Fruit fly (Drosophila melanogaster) whole organism, larva: ENCODE data around the gene Rpn11.

ENCODE experiments used
- noc ChIP-seq: fragments of 200-800 bp; sonication (Bioruptor generic); optimal IDR thresholded peaks from 3 replicates; lab custom pipeline; 2019; ENCODE audit warnings: missing biosample characterization, mild to moderate bottlenecking, missing genetic modification characterization, moderate library complexity

Gene Rpn11

DNA sequence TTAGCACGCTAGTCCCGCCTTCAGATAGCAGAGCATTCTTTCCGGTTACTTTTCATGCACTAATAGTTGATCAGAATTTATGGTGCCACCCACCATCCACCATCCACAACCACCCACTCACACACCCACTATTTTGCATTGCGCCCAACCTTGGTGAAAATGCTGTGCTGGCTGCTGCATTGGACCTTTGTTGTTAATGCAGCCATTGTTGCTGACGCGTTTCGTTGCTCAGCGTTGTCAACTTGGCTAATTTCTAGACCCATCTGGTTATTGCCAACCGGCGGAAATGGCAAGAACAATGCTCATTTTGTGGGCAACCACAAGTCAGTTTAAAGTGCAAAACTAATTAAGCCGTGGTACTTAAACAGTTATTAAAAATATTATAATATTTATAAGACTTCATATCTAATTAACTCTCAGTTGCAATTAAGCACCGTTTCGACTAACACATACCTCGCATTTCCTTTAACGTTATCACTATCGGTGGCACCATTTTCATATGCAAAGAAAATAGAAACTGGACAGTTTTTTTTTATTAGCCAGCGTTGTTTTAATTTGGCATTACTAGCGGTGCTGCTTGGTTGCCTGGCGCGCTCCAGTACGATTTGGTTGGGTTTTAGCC is 29.2 kb upstream of the Rpn11 start:
- TF ChIP-seq noc (tag; lab: Kevin White, UChicago) = no peak

dm6 chr2L:5086905-5087522 is 27.4 kb upstream of the Rpn11 start:
- peak; percentile 77 for TF ChIP-seq noc (tag; lab: Kevin White, UChicago)

dm6 chr2L:5085561-5085960 is 26.0 kb upstream of the Rpn11 start:
- peak; percentile 46 for TF ChIP-seq noc (tag; lab: Kevin White, UChicago)

dm6 chr2L:5084586-5085257 is 25.1 kb upstream of the Rpn11 start:
- peak; percentile 76 for TF ChIP-seq noc (tag; lab: Kevin White, UChicago)

dm6 chr2L:5080225-5080867 is 20.8 kb upstream of the Rpn11 start:
- peak; percentile 19 for TF ChIP-seq noc (tag; lab: Kevin White, UChicago)

dm6 chr2L:5079200-5079599 is 19.6 kb upstream of the Rpn11 start:
- TF ChIP-seq noc (tag; lab: Kevin White, UChicago) = no peak

- no peak for TF ChIP-seq noc (tag; lab: Kevin White, UChicago)
Observed at dm6 chr2L:5072357-5072756, 12.8 kb upstream of the Rpn11 start.

- peak; percentile 20 for TF ChIP-seq noc (tag; lab: Kevin White, UChicago)
Observed at dm6 chr2L:5070797-5071579, 11.4 kb upstream of the Rpn11 start, which contains the start of gene RpL37A. TSS of gene RpL37A (plus strand) at chr2L:5070957.

DNA sequence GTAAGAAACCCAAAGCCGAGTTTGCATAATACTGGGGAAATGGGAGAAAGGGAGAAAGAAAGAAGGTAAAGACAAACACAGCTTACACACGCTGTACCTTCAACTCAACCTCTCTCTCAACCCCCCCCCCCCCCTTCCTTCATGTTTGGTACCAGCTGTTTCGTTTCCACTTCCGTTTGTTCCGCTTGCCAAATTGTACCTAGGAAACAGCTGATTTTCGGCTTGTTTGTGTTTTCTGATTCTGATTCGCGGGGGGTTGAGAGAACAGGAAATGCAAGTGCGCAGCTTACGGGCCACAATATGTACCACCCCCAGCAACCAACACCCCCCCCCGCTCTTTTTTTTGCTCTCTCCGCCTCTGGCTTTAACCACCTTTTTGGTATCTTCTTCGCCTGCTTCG is 4.3 kb upstream of the Rpn11 start:
- no peak for TF ChIP-seq noc (tag; lab: Kevin White, UChicago)

DNA sequence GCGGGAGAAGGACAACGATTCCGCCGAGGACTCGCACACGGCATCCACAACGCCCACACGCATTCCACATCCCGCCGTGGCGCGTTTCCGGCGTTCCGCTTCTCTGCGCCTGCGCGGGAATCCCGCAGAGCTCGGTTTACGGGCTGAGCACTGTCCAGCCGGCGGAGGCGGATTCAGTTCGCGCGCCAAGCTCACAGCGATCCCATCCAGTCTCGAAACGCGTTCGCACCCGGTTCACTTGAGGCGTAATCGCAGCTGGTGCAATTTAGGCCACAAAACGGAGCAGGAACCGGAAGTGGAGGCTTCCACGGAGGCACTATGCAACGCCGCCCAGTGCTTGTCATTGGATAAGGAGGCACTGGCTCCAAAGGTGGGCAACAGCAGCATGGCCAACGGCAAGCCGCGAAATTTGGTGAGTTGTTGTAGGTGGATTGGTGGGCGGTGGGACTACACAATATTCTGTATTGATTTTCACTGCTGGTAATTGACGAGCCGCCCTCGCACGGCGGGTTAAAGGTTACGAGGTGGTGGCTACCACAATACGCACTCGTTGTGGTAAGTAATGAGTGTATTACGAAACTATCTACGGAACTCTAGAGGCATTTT is 3.3 kb upstream of the Rpn11 start:
- TF ChIP-seq noc (tag; lab: Kevin White, UChicago) = no peak

dm6 chr2L:5060952-5061478 is 1.4 kb upstream of the Rpn11 start:
- peak; percentile 90 for TF ChIP-seq noc (tag; lab: Kevin White, UChicago)

DNA sequence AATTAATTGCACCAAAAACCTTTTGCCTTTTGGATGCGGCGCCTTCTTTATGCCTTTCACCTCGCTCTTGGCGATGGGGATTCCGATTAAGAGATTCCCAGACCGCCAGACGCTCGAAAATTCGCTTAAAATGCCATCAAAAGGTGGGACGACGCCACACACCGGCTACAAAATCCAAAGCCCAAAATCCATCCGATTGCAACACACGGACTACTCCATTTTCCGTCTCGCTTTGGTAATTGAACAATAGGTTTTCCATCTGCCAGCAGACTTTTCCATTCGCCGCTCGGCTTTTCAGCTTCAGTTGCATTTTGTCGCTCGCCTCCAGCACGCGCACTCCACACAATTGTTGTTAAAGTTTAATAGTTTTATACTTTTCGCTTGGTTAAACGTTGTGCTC is 925 bp upstream of the Rpn11 start, which contains the start of gene qtc:
qtc (plus strand) TSS at position 301 of the 400 bp plus-strand sequence.
- TF ChIP-seq noc (tag; lab: Kevin White, UChicago) = no peak

DNA sequence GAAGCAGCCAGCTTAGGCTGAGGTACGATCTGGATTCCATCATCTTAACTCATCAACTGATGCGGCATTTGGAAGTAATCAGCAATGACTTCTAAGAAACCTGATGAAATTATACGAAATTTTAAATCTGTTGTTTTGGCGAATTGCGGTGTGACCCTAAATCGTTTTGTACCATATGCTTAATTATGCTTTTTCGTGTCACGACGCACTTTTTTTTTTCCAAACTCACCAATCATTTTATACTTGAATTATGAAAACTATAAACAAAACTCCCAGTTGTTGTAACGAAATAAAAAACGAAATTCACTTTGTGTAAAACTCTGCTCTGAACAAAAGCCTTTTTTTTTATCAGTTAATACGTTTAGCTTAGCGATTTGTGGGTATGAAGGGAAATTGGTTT is 1.5 kb downstream of the Rpn11 start, which contains the start of gene Nepl3:
Nepl3 (minus strand) TSS at position 155 of the 400 bp plus-strand sequence.
- TF ChIP-seq noc (tag; lab: Kevin White, UChicago) = no peak

DNA sequence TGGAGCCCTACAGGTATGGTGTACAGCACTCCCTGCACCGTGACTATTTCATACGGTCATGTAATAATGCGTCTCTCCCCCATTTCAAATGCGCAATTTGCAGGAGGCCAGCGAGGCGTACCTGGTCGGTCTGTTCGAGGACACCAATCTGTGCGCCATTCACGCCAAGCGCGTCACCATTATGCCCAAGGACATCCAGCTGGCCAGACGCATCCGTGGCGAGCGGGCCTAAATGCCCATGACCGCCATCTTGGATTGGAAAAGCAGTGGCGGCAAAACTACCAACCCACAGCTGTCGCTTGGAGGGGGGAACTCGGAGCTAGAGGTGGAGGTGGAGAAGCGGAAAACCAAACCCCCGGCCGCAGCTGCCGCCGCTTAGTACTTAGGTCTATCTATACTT is 4.1 kb downstream of the Rpn11 start:
- TF ChIP-seq noc (tag; lab: Kevin White, UChicago) = no peak

- no peak for TF ChIP-seq noc (tag; lab: Kevin White, UChicago)
Observed at dm6 chr2L:5054953-5055352, 4.6 kb downstream of the Rpn11 start, which contains the start of the genes CG14036 and His3.3A. TSS of gene CG14036 (minus strand) at chr2L:5055016. TSS of gene His3.3A (plus strand) at chr2L:5055058.
